Worm (Caenorhabditis elegans) whole organism, L4 larva: ENCODE measurements around the gene srd-15.

Experiments
- D1046.2 ChIP-seq: fragments of 200-800 bp; sonication (Bioruptor generic); IDR thresholded peaks from 2 replicates; pipeline ENCODE4 v1.3.6; 2022; ENCODE audit warnings: missing genetic modification characterization, missing compliant biosample characterization
- F10B5.3 ChIP-seq: sonication (generic microtip); optimal IDR thresholded peaks from 2 replicates; lab custom pipeline; 2016; ENCODE audit warnings: mild to moderate bottlenecking, missing genetic modification characterization, missing compliant biosample characterization
- F26F4.8 ChIP-seq: fragments of 200-800 bp; sonication (Bioruptor generic); conservative IDR thresholded peaks from 2 replicates; pipeline ENCODE4 v1.3.6; 2022; ENCODE audit warnings: missing genetic modification characterization, missing compliant biosample characterization
- F37D6.2 ChIP-seq: sonication (generic microtip); optimal IDR thresholded peaks from 2 replicates; lab custom pipeline; 2016; ENCODE audit warnings: mild to moderate bottlenecking, missing genetic modification characterization, missing compliant biosample characterization
- T20F7.1 ChIP-seq: fragments of 200-800 bp; sonication (Bioruptor generic); optimal IDR thresholded peaks from 2 replicates; lab custom pipeline; 2018; ENCODE audit warnings: mild to moderate bottlenecking, missing genetic modification characterization, missing compliant biosample characterization
- Y48G9A.11 ChIP-seq: fragments of 200-800 bp; sonication (Bioruptor generic); IDR thresholded peaks from 2 replicates; pipeline ENCODE4 v1.3.6; 2022; ENCODE audit warnings: missing genetic modification reagents, missing genetic modification characterization, missing compliant biosample characterization
- aha-1 ChIP-seq: fragments of 150-350 bp; peaks from one replicate; lab custom pipeline; 2014; ENCODE audit warnings: missing biosample characterization, missing genetic modification characterization
- aly-2 ChIP-seq: sonication (generic microtip); optimal IDR thresholded peaks from 2 replicates; lab custom pipeline; 2018; ENCODE audit warnings: missing biosample characterization, missing genetic modification characterization
- attf-4 ChIP-seq: sonication (generic microtip); optimal IDR thresholded peaks from 3 replicates; lab custom pipeline; 2017; ENCODE audit warnings: missing biosample characterization, missing genetic modification characterization
- ceh-20 ChIP-seq: fragments of 200-800 bp; sonication (Bioruptor generic); IDR thresholded peaks from 2 replicates; pipeline ENCODE4 v1.3.6; 2022; ENCODE audit warnings: missing genetic modification reagents, missing genetic modification characterization, missing compliant biosample characterization
- ctbp-1 ChIP-seq: fragments of 200-800 bp; sonication (Bioruptor generic); IDR thresholded peaks from 2 replicates; pipeline ENCODE4 v1.3.6; 2022; ENCODE audit warnings: missing genetic modification reagents, missing genetic modification characterization, missing compliant biosample characterization
- dpl-1 ChIP-seq: fragments of 150-350 bp; optimal IDR thresholded peaks from 2 replicates; lab custom pipeline; 2014; ENCODE audit warnings: missing biosample characterization, missing genetic modification reagents, missing genetic modification characterization
- dve-1 ChIP-seq: sonication (generic microtip); optimal IDR thresholded peaks from 2 replicates; lab custom pipeline; 2017; ENCODE audit warnings: antibody characterized with exemption, mild to moderate bottlenecking, missing genetic modification characterization, missing compliant biosample characterization; ENCODE audit not compliant: insufficient read depth
- egl-43 ChIP-seq: fragments of 200-800 bp; sonication (Bioruptor generic); IDR thresholded peaks from 2 replicates; pipeline ENCODE4 v1.3.6; 2022; ENCODE audit warnings: missing genetic modification reagents, missing genetic modification characterization, missing compliant biosample characterization
- hlh-11 ChIP-seq: fragments of 200-800 bp; sonication (Bioruptor generic); optimal IDR thresholded peaks from 2 replicates; lab custom pipeline; 2018; ENCODE audit warnings: mild to moderate bottlenecking, missing genetic modification characterization, missing compliant biosample characterization
- hlh-30 ChIP-seq: sonication (generic microtip); optimal IDR thresholded peaks from 2 replicates; lab custom pipeline; 2017; ENCODE audit warnings: antibody characterized with exemption, mild to moderate bottlenecking, missing genetic modification characterization, missing compliant biosample characterization; ENCODE audit not compliant: insufficient read depth
- jun-1 ChIP-seq: fragments of 150-350 bp; optimal IDR thresholded peaks from 2 replicates; lab custom pipeline; 2014; ENCODE audit warnings: missing biosample characterization, missing genetic modification reagents, missing genetic modification characterization
- lin-1 ChIP-seq: fragments of 200-800 bp; sonication (Bioruptor generic); IDR thresholded peaks from 2 replicates; pipeline ENCODE4 v1.3.6; 2022; ENCODE audit warnings: missing genetic modification reagents, missing genetic modification characterization, missing compliant biosample characterization
- lin-15B ChIP-seq: fragments of 150-350 bp; sonication (generic microtip); optimal IDR thresholded peaks from 3 replicates; lab custom pipeline; 2014; ENCODE audit warnings: missing biosample characterization, missing genetic modification characterization
- lin-29 ChIP-seq: fragments of 200-800 bp; sonication (Bioruptor generic); IDR thresholded peaks from 2 replicates; pipeline ENCODE4 v1.3.6; 2022; ENCODE audit warnings: missing genetic modification reagents, missing genetic modification characterization, missing compliant biosample characterization
- lin-39 ChIP-seq: fragments of 150-350 bp; optimal IDR thresholded peaks from 2 replicates; lab custom pipeline; 2014; ENCODE audit warnings: missing biosample characterization, missing genetic modification reagents, missing genetic modification characterization
- lsy-2 ChIP-seq, 2 experiments: fragments of 150-350 bp in 1 of 2; sonication (generic microtip) in 1 of 2; optimal IDR thresholded peaks; 2 replicates each; lab custom pipeline; 2014 to 2017; ENCODE audit warnings: missing biosample characterization in 2 of 2, missing genetic modification characterization in 2 of 2
- mes-2 ChIP-seq: sonication (generic microtip); optimal IDR thresholded peaks from 2 replicates; lab custom pipeline; 2016; ENCODE audit warnings: missing genotype, mild to moderate bottlenecking, missing genetic modification characterization, missing compliant biosample characterization; ENCODE audit not compliant: poor library complexity, severe bottlenecking
- mxl-2 ChIP-seq: fragments of 200-800 bp; sonication (Bioruptor generic); conservative IDR thresholded peaks from 2 replicates; pipeline ENCODE4 v1.3.6; 2022; ENCODE audit warnings: missing genetic modification reagents, missing genetic modification characterization, missing compliant biosample characterization
- mxl-3 ChIP-seq: fragments of 200-800 bp; sonication (Bioruptor generic); optimal IDR thresholded peaks from 2 replicates; lab custom pipeline; 2018; ENCODE audit warnings: mild to moderate bottlenecking, missing genetic modification characterization, missing compliant biosample characterization
- nhr-48 ChIP-seq: sonication (generic microtip); optimal IDR thresholded peaks from 2 replicates; lab custom pipeline; 2016; ENCODE audit warnings: mild to moderate bottlenecking, missing genetic modification characterization, missing compliant biosample characterization
- nhr-6 ChIP-seq: fragments of 150-350 bp; optimal IDR thresholded peaks from 2 replicates; lab custom pipeline; 2014; ENCODE audit warnings: missing biosample characterization, missing genetic modification characterization
- pqm-1 ChIP-seq: sonication (generic microtip); optimal IDR thresholded peaks from 2 replicates; lab custom pipeline; 2017; ENCODE audit warnings: missing biosample characterization, missing genetic modification characterization
- saeg-2 ChIP-seq: fragments of 200-800 bp; sonication (Bioruptor generic); IDR thresholded peaks from 2 replicates; pipeline ENCODE4 v1.3.6; 2022; ENCODE audit warnings: missing genetic modification reagents, missing genetic modification characterization, missing compliant biosample characterization
- sdz-12 ChIP-seq: fragments of 200-800 bp; sonication (Bioruptor generic); optimal IDR thresholded peaks from 2 replicates; lab custom pipeline; 2018; ENCODE audit warnings: mild to moderate bottlenecking, missing genetic modification characterization, missing compliant biosample characterization
- spr-1 ChIP-seq: sonication (generic microtip); optimal IDR thresholded peaks from 2 replicates; lab custom pipeline; 2016; ENCODE audit warnings: mild to moderate bottlenecking, missing genetic modification characterization, missing compliant biosample characterization
- spr-3 ChIP-seq: fragments of 200-800 bp; sonication (Bioruptor generic); optimal IDR thresholded peaks from 2 replicates; lab custom pipeline; 2018; ENCODE audit warnings: mild to moderate bottlenecking, missing genetic modification characterization, missing compliant biosample characterization
- unc-62 ChIP-seq, 3 experiments: fragments of 150-350 bp in 1 of 3; sonication (generic microtip); optimal IDR thresholded peaks in 2 of 3; peaks in 1 of 3; 1 replicate in 1 of 3; 2 replicates in 2 of 3; lab custom pipeline; 2014 to 2017; ENCODE audit warnings: missing biosample characterization in 3 of 3, missing genetic modification characterization in 3 of 3, missing genetic modification reagents in 3 of 3, missing genotype in 1 of 3
- zfp-2 ChIP-seq: sonication (generic microtip); optimal IDR thresholded peaks from 2 replicates; lab custom pipeline; 2016; ENCODE audit warnings: mild to moderate bottlenecking, missing genetic modification characterization, missing compliant biosample characterization
- zfp-3 ChIP-seq: fragments of 200-800 bp; sonication (Bioruptor generic); conservative IDR thresholded peaks from 2 replicates; pipeline ENCODE4 v1.3.6; 2022; ENCODE audit warnings: missing genetic modification reagents, missing genetic modification characterization, missing compliant biosample characterization
- ztf-11 ChIP-seq: fragments of 150-350 bp; optimal IDR thresholded peaks from 2 replicates; lab custom pipeline; 2014; ENCODE audit warnings: missing biosample characterization, missing genetic modification characterization
- ztf-7 ChIP-seq: fragments of 150-350 bp; optimal IDR thresholded peaks from 2 replicates; lab custom pipeline; 2014; ENCODE audit warnings: missing biosample characterization, missing genetic modification characterization

srd-15 gene

ce11 chrV:5949674-5950149 is 43.6 kb upstream of the srd-15 start:
- TF ChIP-seq D1046.2 (GFP tag; lab: Robert Waterston, UW) (no peak), mxl-3 (GFP tag; lab: Kevin White, UChicago) (no peak), unc-62 (GFP tag; optimal IDR thresholded peaks at IDR 0.05 in 1 of 2; lab: Kevin White, UChicago) (peak in 1 of 2 experiments; percentile 90), unc-62 (tag; optimal IDR thresholded peaks at IDR 0.05; lab: Kevin White, UChicago) (no peak), F26F4.8 (GFP tag; lab: Robert Waterston, UW) (no peak), nhr-48 (tag; lab: Kevin White, UChicago) (peak; percentile 61)

ce11 chrV:5943167-5943566 is 37.0 kb upstream of the srd-15 start, which contains the start of gene pst-1:
pst-1 (plus strand) TSS chrV:5943467.
- TF ChIP-seq dve-1 (tag; lab: Kevin White, UChicago) = no peak
- no peak for TF ChIP-seq pqm-1
- TF ChIP-seq aly-2 (tag; lab: Kevin White, UChicago) = no peak
- no peak for TF ChIP-seq F37D6.2 (tag; lab: Kevin White, UChicago)
- TF ChIP-seq lin-1 (GFP tag; lab: Robert Waterston, UW) = no peak
- no peak for TF ChIP-seq mxl-3 (GFP tag; lab: Kevin White, UChicago)
- TF ChIP-seq lin-29 (GFP tag; lab: Robert Waterston, UW) = no peak
- TF ChIP-seq lsy-2 (tag; optimal IDR thresholded peaks at IDR 0.05; lab: Kevin White, UChicago) = no peak
- TF ChIP-seq lin-15B (tag; lab: Kevin White, UChicago) = no peak
- no peak for TF ChIP-seq ceh-20 (GFP tag; lab: Robert Waterston, UW)
- TF ChIP-seq hlh-11 (tag; lab: Kevin White, UChicago) = no peak
- TF ChIP-seq D1046.2 (GFP tag; lab: Robert Waterston, UW) = no peak
- TF ChIP-seq spr-3 = no peak
- TF ChIP-seq attf-4 (tag; lab: Kevin White, UChicago) = no peak
- TF ChIP-seq ztf-11 = no peak
- TF ChIP-seq lin-39 = no peak
- no peak for TF ChIP-seq F10B5.3 (tag; lab: Kevin White, UChicago)
- no peak for TF ChIP-seq hlh-30 (tag; lab: Kevin White, UChicago)
- TF ChIP-seq zfp-3 (GFP tag; lab: Robert Waterston, UW) = no peak

- peak; percentile 98 for TF ChIP-seq dpl-1 (GFP tag; lab: Kevin White, UChicago)
- peak; percentile 22 for TF ChIP-seq ztf-7 (tag; lab: Kevin White, UChicago)
- peak in 1 of 2 experiments; percentile 64 for TF ChIP-seq unc-62 (GFP tag; optimal IDR thresholded peaks at IDR 0.05 in 1 of 2; lab: Kevin White, UChicago)
- TF ChIP-seq unc-62 (tag; optimal IDR thresholded peaks at IDR 0.05; lab: Kevin White, UChicago) = no peak
- TF ChIP-seq spr-1 = no peak
- TF ChIP-seq T20F7.1 (GFP tag; lab: Kevin White, UChicago) = peak; percentile 98
- peak; percentile 35 for TF ChIP-seq aha-1 (tag; lab: Kevin White, UChicago)
- TF ChIP-seq mes-2 = peak; percentile 69
- TF ChIP-seq nhr-6 (tag; lab: Kevin White, UChicago) = peak; percentile 4
- peak; percentile 97 for TF ChIP-seq Y48G9A.11 (GFP tag; lab: Robert Waterston, UW)
- TF ChIP-seq egl-43 (GFP tag; lab: Robert Waterston, UW) = no peak
- TF ChIP-seq hlh-30 (tag; lab: Kevin White, UChicago) = peak; percentile 52
- TF ChIP-seq, all 104 proteins: peak for 9
Observed at ce11 chrV:5939503-5940072, 33.4 kb upstream of the srd-15 start, which contains the start of gene syf-3. syf-3 (plus strand) TSS chrV:5940022.

- TF ChIP-seq mxl-2 (GFP tag; lab: Robert Waterston, UW) (no peak), saeg-2 (GFP tag; lab: Robert Waterston, UW) (no peak), zfp-2 (no peak), ceh-20 (GFP tag; lab: Robert Waterston, UW) (no peak), lin-1 (GFP tag; lab: Robert Waterston, UW) (no peak), sdz-12 (GFP tag; lab: Kevin White, UChicago) (no peak), ctbp-1 (GFP tag; lab: Robert Waterston, UW) (no peak), jun-1 (tag; lab: Kevin White, UChicago) (no peak)
Observed at ce11 chrV:5936691-5937090, 30.5 kb upstream of the srd-15 start, which contains the start of the genes M03F8.5 and M03F8.7. M03F8.5 (minus strand) TSS chrV:5936791. M03F8.7 (plus strand) TSS chrV:5936939.
